Fruit fly (Drosophila melanogaster): ENCODE measurements around the gene Regnase-1.

The Regnase-1 gene

dm6 chr3R:19985376-19985775 lies 50.5 kb downstream of the Regnase-1 start:
- TF ChIP-seq Hey (tag; optimal IDR thresholded peaks at IDR 0.05): peak; percentile 45
- TF ChIP-seq toy (GFP tag; IDR thresholded peaks at IDR 0.05): no peak
- no peak for TF ChIP-seq corto (GFP tag; optimal IDR thresholded peaks at IDR 0.05)
- TF ChIP-seq lab (GFP tag; optimal IDR thresholded peaks at IDR 0.05): peak; percentile 51
- TF ChIP-seq Dip2 (GFP tag; IDR thresholded peaks at IDR 0.05): no peak
- TF ChIP-seq CG10959 (GFP tag; IDR thresholded peaks at IDR 0.05): no peak
- TF ChIP-seq CG4617 (GFP tag; optimal IDR thresholded peaks at IDR 0.05; ENCODE audit: borderline replicate concordance): no peak
- TF ChIP-seq exex (tag; optimal IDR thresholded peaks at IDR 0.05): peak; percentile 12
- TF ChIP-seq gcm (GFP tag; optimal IDR thresholded peaks at IDR 0.05): no peak
- TF ChIP-seq ap (GFP tag; IDR thresholded peaks at IDR 0.05): no peak
- no peak for TF ChIP-seq Dref (GFP tag; IDR thresholded peaks at IDR 0.05)
- peak; percentile 75 for TF ChIP-seq Ets65A (GFP tag)
- no peak for TF ChIP-seq B-H1 (GFP tag; IDR thresholded peaks at IDR 0.05)
